Fruit fly (Drosophila melanogaster) whole organism, embryonic: ENCODE results near the gene Snx3.

Experiments used
- Adf1 ChIP-seq: fragments of 200-800 bp; sonication (Bioruptor generic); IDR thresholded peaks from 2 replicates; pipeline ENCODE4 v1.3.6; 2022; ENCODE audit warnings: missing biosample characterization, missing genetic modification characterization
- CG10543 ChIP-seq: fragments of 200-800 bp; sonication (Bioruptor generic); optimal IDR thresholded peaks from 3 replicates; lab custom pipeline; 2017; ENCODE audit warnings: missing biosample characterization, mild to moderate bottlenecking, missing genetic modification characterization, moderate library complexity
- CG10654 ChIP-seq: fragments of 200-800 bp; sonication (Bioruptor generic); optimal IDR thresholded peaks from 2 replicates; lab custom pipeline; 2016; ENCODE audit warnings: missing biosample characterization, missing genetic modification characterization
- CG12299 ChIP-seq: fragments of 200-800 bp; sonication (Bioruptor generic); optimal IDR thresholded peaks from 2 replicates; lab custom pipeline; 2018; ENCODE audit warnings: missing biosample characterization, mild to moderate bottlenecking, missing genetic modification characterization
- CG12744 ChIP-seq: fragments of 200-800 bp; sonication (Bioruptor generic); optimal IDR thresholded peaks from 2 replicates; lab custom pipeline; 2016; ENCODE audit warnings: missing biosample characterization, missing genetic modification characterization
- MBD-R2 ChIP-seq: fragments of 200-800 bp; sonication (Bioruptor generic); IDR thresholded peaks from 2 replicates; pipeline ENCODE4 v1.3.6; 2022; ENCODE audit warnings: missing biosample characterization, missing genetic modification characterization
- Scr ChIP-seq: fragments of 200-800 bp; sonication (Bioruptor generic); IDR thresholded peaks from 2 replicates; pipeline ENCODE4 v1.3.6; 2022; ENCODE audit warnings: missing biosample characterization, missing genetic modification characterization; ENCODE audit not compliant: partially characterized antibody
- bigmax ChIP-seq: fragments of 200-800 bp; sonication (Bioruptor generic); optimal IDR thresholded peaks from 2 replicates; lab custom pipeline; 2018; ENCODE audit warnings: missing biosample characterization, mild to moderate bottlenecking, missing genetic modification characterization
- eve ChIP-seq, 2 experiments: fragments of >200 bp; optimal IDR thresholded peaks; 2 replicates each; lab custom pipeline; 2017; ENCODE audit warnings: missing biosample characterization in 2 of 2, missing genetic modification characterization in 2 of 2
- gfzf ChIP-seq: fragments of 200-800 bp; sonication (Bioruptor generic); optimal IDR thresholded peaks from 2 replicates; lab custom pipeline; 2016; ENCODE audit warnings: missing biosample characterization, mild to moderate bottlenecking, missing genetic modification characterization, moderate library complexity
- gsb-n ChIP-seq: fragments of 200-800 bp; sonication (Bioruptor generic); optimal IDR thresholded peaks from 3 replicates; lab custom pipeline; 2018; ENCODE audit warnings: missing biosample characterization, mild to moderate bottlenecking, missing genetic modification characterization
- insv ChIP-seq, 2 experiments: fragments of 200-800 bp; sonication (Bioruptor generic); optimal IDR thresholded peaks; 3 replicates each; lab custom pipeline; 2016 to 2018; ENCODE audit warnings: missing biosample characterization in 2 of 2, missing genetic modification characterization in 2 of 2
- pnt ChIP-seq: fragments of 200-800 bp; sonication (Bioruptor generic); optimal IDR thresholded peaks from 3 replicates; lab custom pipeline; 2016; ENCODE audit warnings: missing biosample characterization, missing genetic modification characterization
- vnd ChIP-seq: fragments of 200-800 bp; sonication (Bioruptor generic); IDR thresholded peaks from 3 replicates; pipeline ENCODE4 v1.3.6; 2022; ENCODE audit warnings: missing biosample characterization, missing genetic modification characterization; ENCODE audit not compliant: partially characterized antibody

DNA sequence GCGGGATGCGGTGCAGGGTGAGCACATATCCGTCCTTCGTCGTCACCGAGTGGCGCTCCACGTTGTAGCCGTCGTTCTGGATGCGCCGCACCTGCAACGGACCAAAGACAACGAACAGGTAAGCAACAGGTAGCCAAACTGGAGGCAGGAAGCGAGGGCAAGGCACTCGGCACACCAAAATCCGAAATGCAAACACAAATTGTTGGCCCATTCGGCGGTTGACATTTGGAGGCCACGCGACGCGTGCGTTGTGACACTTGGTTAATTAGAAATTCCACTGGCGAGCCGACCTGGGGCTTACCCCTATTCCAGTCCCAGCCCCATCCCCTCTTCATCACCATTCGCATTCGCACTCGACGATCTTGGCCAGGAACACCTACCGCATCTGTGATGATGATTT lies 13.8 kb downstream of the Snx3 start:
- no peak for TF ChIP-seq bigmax (GFP tag; lab: Kevin White, UChicago)
- TF ChIP-seq MBD-R2 (GFP tag; lab: Robert Waterston, UW): no peak
- no peak for TF ChIP-seq gfzf (GFP tag; lab: Kevin White, UChicago)
- no peak for TF ChIP-seq CG12744 (GFP tag; lab: Kevin White, UChicago)
- no peak for TF ChIP-seq vnd (GFP tag; lab: Robert Waterston, UW)
- TF ChIP-seq eve (GFP tag; optimal IDR thresholded peaks at IDR 0.05; lab: Kevin White, UChicago): no peak
- TF ChIP-seq Scr: no peak
- TF ChIP-seq insv (GFP tag; optimal IDR thresholded peaks at IDR 0.05; lab: Kevin White, UChicago): no peak
- no peak for TF ChIP-seq pnt (GFP tag; lab: Kevin White, UChicago)
- TF ChIP-seq CG12299: no peak
- no peak for TF ChIP-seq CG10654 (GFP tag; lab: Kevin White, UChicago)
- no peak for TF ChIP-seq gsb-n (tag; lab: Kevin White, UChicago)
- TF ChIP-seq CG10543: no peak
- TF ChIP-seq Adf1 (GFP tag; lab: Robert Waterston, UW): no peak
